Fruit fly (Drosophila melanogaster) Kc167 (cell line): ENCODE data around the gene COX8.

Experiments used
- Sin3A ChIP-seq: fragments of >200 bp; optimal IDR thresholded peaks from 2 replicates; lab custom pipeline; 2018; ENCODE audit warnings: missing external identifiers
- h ChIP-seq: fragments of >200 bp; optimal IDR thresholded peaks from 3 replicates; lab custom pipeline; 2018; ENCODE audit warnings: missing external identifiers
- insv ChIP-seq: fragments of >200 bp; optimal IDR thresholded peaks from 3 replicates; lab custom pipeline; 2018; ENCODE audit warnings: missing external identifiers
- psq ChIP-seq: fragments of >200 bp; optimal IDR thresholded peaks from 2 replicates; lab custom pipeline; 2017; ENCODE audit warnings: missing external identifiers

DNA sequence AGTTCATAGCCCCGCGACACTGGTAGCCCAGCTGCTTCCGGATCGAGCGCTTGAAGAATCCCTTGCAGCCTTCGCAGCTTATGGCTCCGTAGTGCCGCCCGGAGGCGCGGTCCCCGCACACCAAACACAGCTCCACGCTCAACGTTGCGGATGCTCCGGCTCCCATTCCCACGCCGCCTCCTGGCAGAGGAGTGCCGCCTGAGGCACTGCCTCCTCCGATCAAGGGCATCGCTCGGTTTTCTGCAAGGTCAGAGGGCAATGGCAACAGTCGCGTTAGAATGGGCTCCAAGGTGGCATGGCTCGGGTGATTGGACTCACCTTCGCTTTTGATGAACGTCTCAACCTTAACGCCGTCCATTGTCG, 42.8 kb downstream of the COX8 start:
- no peak for TF ChIP-seq Sin3A
- no peak for TF ChIP-seq insv
- no peak for TF ChIP-seq psq (lab: Kevin White, UChicago)
- TF ChIP-seq h (lab: Kevin White, UChicago) = no peak
